Fruit fly (Drosophila melanogaster) whole organism, embryonic: ENCODE data around the gene slif.

Source experiments
- Atf6 ChIP-seq: fragments of 200-800 bp; sonication (Bioruptor generic); IDR thresholded peaks from 2 replicates; pipeline ENCODE4 v1.3.6; 2022; ENCODE audit warnings: missing biosample characterization, missing genetic modification characterization
- B-H1 ChIP-seq: fragments of 200-800 bp; sonication (Bioruptor generic); IDR thresholded peaks from 3 replicates; pipeline ENCODE4 v1.3.6; 2022; ENCODE audit warnings: missing biosample characterization, missing genetic modification characterization
- Bgb ChIP-seq: fragments of 200-800 bp; sonication (Bioruptor generic); IDR thresholded peaks from 2 replicates; pipeline ENCODE4 v1.3.6; 2022; ENCODE audit warnings: missing biosample characterization, missing genetic modification characterization; ENCODE audit not compliant: partially characterized antibody
- CG11093 ChIP-seq: fragments of 200-800 bp; sonication (Bioruptor generic); IDR thresholded peaks from 3 replicates; pipeline ENCODE4 v1.3.6; 2022; ENCODE audit warnings: missing biosample characterization, missing genetic modification characterization
- CG11560 ChIP-seq: fragments of 200-800 bp; sonication (Bioruptor generic); IDR thresholded peaks from 3 replicates; pipeline ENCODE4 v1.3.6; 2022; ENCODE audit warnings: missing biosample characterization, missing genetic modification characterization
- CG14965 ChIP-seq: fragments of 200-800 bp; sonication (Bioruptor generic); optimal IDR thresholded peaks from 2 replicates; lab custom pipeline; 2016; ENCODE audit warnings: missing biosample characterization, missing genetic modification characterization, borderline replicate concordance
- CG30431 ChIP-seq: fragments of 200-800 bp; sonication (Bioruptor generic); optimal IDR thresholded peaks from 2 replicates; lab custom pipeline; 2017; ENCODE audit warnings: missing biosample characterization, missing genetic modification characterization
- CG3407 ChIP-seq: fragments of 200-800 bp; sonication (Bioruptor generic); optimal IDR thresholded peaks from 2 replicates; lab custom pipeline; 2018; ENCODE audit warnings: missing biosample characterization, mild to moderate bottlenecking, missing genetic modification characterization
- CG3726 ChIP-seq: fragments of 200-800 bp; sonication (Bioruptor generic); IDR thresholded peaks from 3 replicates; pipeline ENCODE4, ENCODE4 v1.3.6; 2022; ENCODE audit warnings: missing biosample characterization, missing genetic modification characterization
- CG43689 ChIP-seq: fragments of 200-800 bp; sonication (Bioruptor generic); IDR thresholded peaks from 2 replicates; pipeline ENCODE4 v1.3.6; 2022; ENCODE audit warnings: missing biosample characterization, missing genetic modification characterization
- CG4820 ChIP-seq: fragments of 200-800 bp; sonication (Bioruptor generic); optimal IDR thresholded peaks from 3 replicates; lab custom pipeline; 2016; ENCODE audit warnings: missing biosample characterization, missing genetic modification characterization
- CG7271 ChIP-seq: fragments of 200-800 bp; sonication (Bioruptor generic); optimal IDR thresholded peaks from 2 replicates; lab custom pipeline; 2018; ENCODE audit warnings: missing biosample characterization, mild to moderate bottlenecking, missing genetic modification characterization, moderate library complexity
- CG7357 ChIP-seq: fragments of 200-800 bp; sonication (Bioruptor generic); IDR thresholded peaks from 3 replicates; pipeline ENCODE4 v1.3.6; 2022; ENCODE audit warnings: missing biosample characterization, missing genetic modification characterization
- CG7556 ChIP-seq: fragments of 200-800 bp; sonication (Bioruptor generic); optimal IDR thresholded peaks from 2 replicates; lab custom pipeline; 2017; ENCODE audit warnings: missing biosample characterization, mild to moderate bottlenecking, missing genetic modification characterization
- CG9817 ChIP-seq: fragments of 200-800 bp; sonication (Bioruptor generic); optimal IDR thresholded peaks from 2 replicates; lab custom pipeline; 2018; ENCODE audit warnings: missing biosample characterization, mild to moderate bottlenecking, missing genetic modification characterization, moderate library complexity
- Doc3 ChIP-seq: fragments of 200-800 bp; sonication (Bioruptor generic); IDR thresholded peaks from 3 replicates; pipeline ENCODE4 v1.3.6; 2022; ENCODE audit warnings: missing biosample characterization, missing genetic modification characterization; ENCODE audit not compliant: partially characterized antibody
- HLH3B ChIP-seq: fragments of 200-800 bp; sonication (Bioruptor generic); IDR thresholded peaks from 2 replicates; pipeline ENCODE4 v1.3.6; 2022; ENCODE audit warnings: missing biosample characterization, missing genetic modification characterization
- HmgZ ChIP-seq: fragments of 200-800 bp; sonication (Bioruptor generic); optimal IDR thresholded peaks from 2 replicates; lab custom pipeline; 2018; ENCODE audit warnings: missing biosample characterization, mild to moderate bottlenecking, missing genetic modification characterization
- Mad ChIP-seq: fragments of 200-800 bp; sonication (Bioruptor generic); optimal IDR thresholded peaks from 2 replicates; lab custom pipeline; 2016; ENCODE audit warnings: missing biosample characterization, missing genetic modification characterization
- Meics ChIP-seq: fragments of 200-800 bp; sonication (Bioruptor generic); optimal IDR thresholded peaks from 2 replicates; lab custom pipeline; 2017; ENCODE audit warnings: missing biosample characterization, mild to moderate bottlenecking, missing genetic modification characterization
- Opbp ChIP-seq: fragments of 200-800 bp; sonication (Bioruptor generic); IDR thresholded peaks from 3 replicates; pipeline ENCODE4 v1.3.6; 2022; ENCODE audit warnings: missing biosample characterization, missing genetic modification characterization; ENCODE audit not compliant: partially characterized antibody
- Side ChIP-seq: fragments of 200-800 bp; sonication (Bioruptor generic); optimal IDR thresholded peaks from 2 replicates; lab custom pipeline; 2016; ENCODE audit warnings: missing biosample characterization, missing genetic modification characterization
- TFAM ChIP-seq: fragments of 200-800 bp; sonication (Bioruptor generic); optimal IDR thresholded peaks from 2 replicates; lab custom pipeline; 2017; ENCODE audit warnings: missing biosample characterization, missing genetic modification characterization, inconsistent platforms
- Vsx1 ChIP-seq: fragments of 200-800 bp; sonication (Bioruptor generic); optimal IDR thresholded peaks from 2 replicates; lab custom pipeline; 2017; ENCODE audit warnings: missing biosample characterization, mild to moderate bottlenecking, missing genetic modification characterization, missing genetic modification reagents
- Xbp1 ChIP-seq: fragments of 200-800 bp; sonication (Bioruptor generic); optimal IDR thresholded peaks from 3 replicates; lab custom pipeline; 2016; ENCODE audit warnings: missing biosample characterization, mild to moderate bottlenecking, missing genetic modification characterization
- Xrp1 ChIP-seq: fragments of 200-800 bp; sonication (Bioruptor generic); IDR thresholded peaks from 2 replicates; pipeline ENCODE4 v1.3.6; 2022; ENCODE audit warnings: missing biosample characterization, missing genetic modification characterization
- br ChIP-seq: fragments of >200 bp; optimal IDR thresholded peaks from 2 replicates; lab custom pipeline; 2017
- crc ChIP-seq: fragments of 200-800 bp; sonication (Bioruptor generic); optimal IDR thresholded peaks from 2 replicates; lab custom pipeline; 2016; ENCODE audit warnings: missing biosample characterization, missing genetic modification characterization
- eyg ChIP-seq: fragments of 200-800 bp; sonication (Bioruptor generic); optimal IDR thresholded peaks from 3 replicates; lab custom pipeline; 2016; ENCODE audit warnings: missing biosample characterization, missing genetic modification characterization
- gcm2 ChIP-seq: fragments of 200-800 bp; sonication (Bioruptor generic); optimal IDR thresholded peaks from 2 replicates; lab custom pipeline; 2016; ENCODE audit warnings: missing biosample characterization, missing genetic modification characterization
- klu ChIP-seq: fragments of 200-800 bp; sonication (Bioruptor generic); IDR thresholded peaks from 2 replicates; pipeline ENCODE4 v1.3.6; 2022; ENCODE audit warnings: missing biosample characterization, missing genetic modification characterization
- maf-S ChIP-seq: fragments of 200-800 bp; sonication (Bioruptor generic); optimal IDR thresholded peaks from 2 replicates; lab custom pipeline; 2016; ENCODE audit warnings: missing biosample characterization, missing genetic modification characterization
- oc ChIP-seq: fragments of 200-800 bp; sonication (Bioruptor generic); optimal IDR thresholded peaks from 2 replicates; lab custom pipeline; 2018; ENCODE audit warnings: missing biosample characterization, mild to moderate bottlenecking, missing genetic modification characterization, moderate library complexity
- odd ChIP-seq: fragments of 200-800 bp; sonication (Bioruptor generic); optimal IDR thresholded peaks from 2 replicates; lab custom pipeline; 2017; ENCODE audit warnings: missing biosample characterization, mild to moderate bottlenecking, missing genetic modification characterization
- p53 ChIP-seq: fragments of 200-800 bp; sonication (Bioruptor generic); optimal IDR thresholded peaks from 2 replicates; lab custom pipeline; 2016; ENCODE audit warnings: missing biosample characterization, missing genetic modification characterization
- phol ChIP-seq: fragments of 200-800 bp; sonication (Bioruptor generic); optimal IDR thresholded peaks from 3 replicates; lab custom pipeline; 2018; ENCODE audit warnings: missing biosample characterization, mild to moderate bottlenecking, missing genetic modification characterization, moderate library complexity
- prd ChIP-seq, 3 experiments: fragments of >200 bp in 2 of 3; fragments of 200-800 bp in 1 of 3; sonication (Bioruptor generic) in 1 of 3; optimal IDR thresholded peaks in 2 of 3; IDR thresholded peaks in 1 of 3; 2 replicates in 2 of 3; 3 replicates in 1 of 3; pipeline versions ENCODE4 v1.3.6 to Lab custom; 2017 to 2022; ENCODE audit warnings: missing biosample characterization in 1 of 3, missing genetic modification characterization in 1 of 3
- pum ChIP-seq: fragments of 200-800 bp; sonication (Bioruptor generic); optimal IDR thresholded peaks from 2 replicates; lab custom pipeline; 2016; ENCODE audit warnings: missing biosample characterization, missing genetic modification characterization
- pzg ChIP-seq: fragments of 200-800 bp; sonication (Bioruptor generic); optimal IDR thresholded peaks from 3 replicates; lab custom pipeline; 2018; ENCODE audit warnings: missing biosample characterization, mild to moderate bottlenecking, missing genetic modification characterization, moderate library complexity
- row ChIP-seq: fragments of 200-800 bp; sonication (Bioruptor generic); IDR thresholded peaks from 3 replicates; pipeline ENCODE4 v1.3.6; 2022; ENCODE audit warnings: missing biosample characterization, missing genetic modification characterization
- sc ChIP-seq, 3 experiments: fragments of >200 bp in 2 of 3; fragments of 200-800 bp in 1 of 3; sonication (Bioruptor generic) in 1 of 3; optimal IDR thresholded peaks; 2 replicates in 2 of 3; 3 replicates in 1 of 3; lab custom pipeline; 2017; ENCODE audit warnings: mild to moderate bottlenecking in 1 of 3, missing biosample characterization in 1 of 3, missing genetic modification characterization in 1 of 3, missing genetic modification reagents in 1 of 3
- sd ChIP-seq: fragments of 200-800 bp; sonication (Bioruptor generic); optimal IDR thresholded peaks from 3 replicates; lab custom pipeline; 2018; ENCODE audit warnings: missing biosample characterization, mild to moderate bottlenecking, missing genetic modification characterization, moderate library complexity
- sisA ChIP-seq: fragments of 200-800 bp; sonication (Bioruptor generic); IDR thresholded peaks from 2 replicates; pipeline ENCODE4 v1.3.6; 2022; ENCODE audit warnings: missing biosample characterization, missing genetic modification characterization
- slou ChIP-seq: fragments of 200-800 bp; sonication (Bioruptor generic); optimal IDR thresholded peaks from 3 replicates; lab custom pipeline; 2016; ENCODE audit warnings: missing biosample characterization, missing genetic modification characterization
- sr ChIP-seq: fragments of 200-800 bp; sonication (Bioruptor generic); IDR thresholded peaks from 3 replicates; pipeline ENCODE4 v1.3.6; 2022; ENCODE audit warnings: missing biosample characterization, missing genetic modification characterization
- sug ChIP-seq: fragments of 200-800 bp; optimal IDR thresholded peaks from 2 replicates; lab custom pipeline; 2019; ENCODE audit warnings: missing biosample characterization, mild to moderate bottlenecking, missing genetic modification characterization, moderate library complexity
- wor ChIP-seq: fragments of 200-800 bp; sonication (Bioruptor generic); IDR thresholded peaks from 2 replicates; pipeline ENCODE4 v1.3.6; 2022; ENCODE audit warnings: missing biosample characterization, missing genetic modification characterization
- zen ChIP-seq: fragments of 200-800 bp; sonication (Bioruptor generic); optimal IDR thresholded peaks from 3 replicates; lab custom pipeline; 2018; ENCODE audit warnings: missing biosample characterization, mild to moderate bottlenecking, missing genetic modification characterization, moderate library complexity

slif gene

dm6 chr3L:22863367-22864078 lies 17.3 kb upstream of the slif start, which contains the start of gene CG33169:
TSS of gene CG33169 (plus strand) at chr3L:22863864.
- TF ChIP-seq CG3726 (GFP tag; lab: Robert Waterston, UW) (peak; percentile 65; the same call in 1 of the 3 replicates), slou (GFP tag; lab: Kevin White, UChicago) (peak; percentile 85), row (GFP tag; lab: Robert Waterston, UW) (peak; percentile 69), sd (peak; percentile 95), HmgZ (tag; lab: Kevin White, UChicago) (peak; percentile 97), pum (GFP tag; lab: Kevin White, UChicago) (peak; percentile 83), CG7556 (GFP tag; lab: Kevin White, UChicago) (no peak), Doc3 (GFP tag; lab: Robert Waterston, UW) (no peak), CG11093 (GFP tag; lab: Robert Waterston, UW) (peak; percentile 73; the same call in 2 of the 3 replicates), Atf6 (GFP tag; lab: Robert Waterston, UW) (peak; percentile 46; the same call in 1 of the 2 replicates), Xbp1 (GFP tag; lab: Kevin White, UChicago) (peak; percentile 94), phol (peak; percentile 76), pzg (peak; percentile 99), CG11560 (peak; percentile 67; the same call in 2 of the 3 replicates), B-H1 (GFP tag; lab: Robert Waterston, UW) (peak; percentile 58; the same call in 2 of the 3 replicates), klu (peak; percentile 78), br (lab: Kevin White, UChicago) (no peak), eyg (peak; percentile 81), Meics (peak; percentile 84), prd (optimal IDR thresholded peaks at IDR 0.05; lab: Kevin White, UChicago) (no peak), prd (GFP tag; IDR thresholded peaks at IDR 0.05; lab: Robert Waterston, UW) (peak; percentile 82), Side (GFP tag; lab: Kevin White, UChicago) (peak; percentile 89), zen (tag; lab: Kevin White, UChicago) (peak; percentile 80), sr (GFP tag; lab: Robert Waterston, UW) (peak; percentile 68; the same call in 2 of the 3 replicates), crc (peak; percentile 65), Mad (GFP tag; lab: Kevin White, UChicago) (peak; percentile 89), maf-S (GFP tag; lab: Kevin White, UChicago) (peak; percentile 88), CG43689 (GFP tag; lab: Robert Waterston, UW) (peak; percentile 34; the same call in 1 of the 2 replicates), odd (no peak), sisA (GFP tag; lab: Robert Waterston, UW) (peak; percentile 88), CG7357 (GFP tag; lab: Robert Waterston, UW) (0 out of 3 replicates have a peak, but pooled peaks have one; percentile 55), wor (no peak), HLH3B (GFP tag; lab: Robert Waterston, UW) (peak; percentile 65; the same call in 1 of the 2 replicates), CG7271 (no peak), CG3407 (peak; percentile 65), CG9817 (tag; lab: Kevin White, UChicago) (peak; percentile 92), CG30431 (GFP tag; lab: Kevin White, UChicago) (peak; percentile 79), CG4820 (GFP tag; lab: Kevin White, UChicago) (peak; percentile 71), Xrp1 (GFP tag; lab: Robert Waterston, UW) (peak; percentile 70), Opbp (GFP tag; lab: Robert Waterston, UW) (peak; percentile 71), sc (optimal IDR thresholded peaks at IDR 0.05; lab: Kevin White, UChicago) (no peak), sc (GFP tag; optimal IDR thresholded peaks at IDR 0.05; lab: Kevin White, UChicago) (peak; percentile 1), sug (tag; lab: Kevin White, UChicago) (peak; percentile 89), Bgb (GFP tag; lab: Robert Waterston, UW) (peak; percentile 81), CG14965 (GFP tag; lab: Kevin White, UChicago) (peak; percentile 20), TFAM (GFP tag; lab: Kevin White, UChicago) (peak; percentile 48), p53 (peak; percentile 89), gcm2 (GFP tag; lab: Kevin White, UChicago) (peak; percentile 80), oc (peak; percentile 76), Vsx1 (GFP tag; lab: Kevin White, UChicago) (peak; percentile 56)
